Fruit fly (Drosophila melanogaster) whole organism, embryonic: Measurements from ENCODE around the gene Myo31DF.

Source experiments
- Ada2b ChIP-seq: fragments of 200-800 bp; sonication (Bioruptor generic); IDR thresholded peaks from 2 replicates; pipeline ENCODE4 v1.3.6; 2022; ENCODE audit warnings: missing biosample characterization, missing genetic modification characterization
- CG10267 ChIP-seq: fragments of 200-800 bp; sonication (Bioruptor generic); optimal IDR thresholded peaks from 2 replicates; lab custom pipeline; 2018; ENCODE audit warnings: missing biosample characterization, mild to moderate bottlenecking, missing genetic modification characterization, moderate library complexity
- CG12071 ChIP-seq: fragments of 200-800 bp; sonication (Bioruptor generic); optimal IDR thresholded peaks from 3 replicates; lab custom pipeline; 2018; ENCODE audit warnings: missing biosample characterization, mild to moderate bottlenecking, missing genetic modification characterization
- CG12391 ChIP-seq: fragments of 200-800 bp; sonication (Bioruptor generic); optimal IDR thresholded peaks from 3 replicates; lab custom pipeline; 2018; ENCODE audit warnings: missing biosample characterization, mild to moderate bottlenecking, missing genetic modification characterization, moderate library complexity
- CG13287 ChIP-seq: fragments of 200-800 bp; sonication (Bioruptor generic); IDR thresholded peaks from 2 replicates; pipeline ENCODE4 v1.3.6; 2022; ENCODE audit warnings: missing biosample characterization, missing genetic modification characterization; ENCODE audit not compliant: partially characterized antibody
- CG13894 ChIP-seq: fragments of 200-800 bp; sonication (Bioruptor generic); optimal IDR thresholded peaks from 3 replicates; lab custom pipeline; 2018; ENCODE audit warnings: missing biosample characterization, mild to moderate bottlenecking, missing genetic modification characterization, moderate library complexity
- CG15479 ChIP-seq: fragments of 200-800 bp; sonication (Bioruptor generic); optimal IDR thresholded peaks from 3 replicates; lab custom pipeline; 2019; ENCODE audit warnings: missing biosample characterization, mild to moderate bottlenecking, missing genetic modification characterization, moderate library complexity
- CG17186 ChIP-seq: fragments of 200-800 bp; sonication (Bioruptor generic); optimal IDR thresholded peaks from 3 replicates; lab custom pipeline; 2017; ENCODE audit warnings: missing biosample characterization, missing genetic modification reagents, missing genetic modification characterization
- CG17361 ChIP-seq: fragments of 200-800 bp; sonication (Bioruptor generic); IDR thresholded peaks from 3 replicates; pipeline ENCODE4 v1.3.6; 2022; ENCODE audit warnings: missing biosample characterization, missing genetic modification characterization
- CG18764 ChIP-seq: fragments of 200-800 bp; sonication (Bioruptor generic); optimal IDR thresholded peaks from 3 replicates; lab custom pipeline; 2016; ENCODE audit warnings: missing biosample characterization, missing genetic modification characterization
- CG2129 ChIP-seq: fragments of 200-800 bp; sonication (Bioruptor generic); IDR thresholded peaks from 2 replicates; pipeline ENCODE4 v1.3.6; 2022; ENCODE audit warnings: missing biosample characterization, missing genetic modification characterization; ENCODE audit not compliant: partially characterized antibody
- CG30403 ChIP-seq: fragments of 200-800 bp; sonication (Bioruptor generic); optimal IDR thresholded peaks from 3 replicates; lab custom pipeline; 2016; ENCODE audit warnings: missing biosample characterization, missing genetic modification characterization
- CG31365 ChIP-seq: fragments of 200-800 bp; sonication (Bioruptor generic); optimal IDR thresholded peaks from 2 replicates; lab custom pipeline; 2018; ENCODE audit warnings: missing biosample characterization, mild to moderate bottlenecking, missing genetic modification characterization
- CG4328 ChIP-seq: fragments of 200-800 bp; sonication (Bioruptor generic); optimal IDR thresholded peaks from 3 replicates; lab custom pipeline; 2017; ENCODE audit warnings: missing biosample characterization, missing genetic modification reagents, missing genetic modification characterization
- CG4730 ChIP-seq: fragments of 200-800 bp; sonication (Bioruptor generic); IDR thresholded peaks from 2 replicates; pipeline ENCODE4 v1.3.6; 2022; ENCODE audit warnings: missing biosample characterization, missing genetic modification characterization
- CG5180 ChIP-seq: fragments of 200-800 bp; sonication (Bioruptor generic); optimal IDR thresholded peaks from 3 replicates; lab custom pipeline; 2017; ENCODE audit warnings: missing biosample characterization, missing genetic modification characterization, mild to moderate bottlenecking, moderate library complexity, missing genetic modification reagents
- CG5953 ChIP-seq: fragments of 200-800 bp; sonication (Bioruptor generic); IDR thresholded peaks from 2 replicates; pipeline ENCODE4 v1.3.6; 2022; ENCODE audit warnings: missing biosample characterization, missing genetic modification characterization
- CG6689 ChIP-seq: fragments of 200-800 bp; sonication (Bioruptor generic); IDR thresholded peaks from 2 replicates; pipeline ENCODE4 v1.3.6; 2022; ENCODE audit warnings: missing biosample characterization, missing genetic modification characterization
- CG7271 ChIP-seq: fragments of 200-800 bp; sonication (Bioruptor generic); optimal IDR thresholded peaks from 2 replicates; lab custom pipeline; 2018; ENCODE audit warnings: missing biosample characterization, mild to moderate bottlenecking, missing genetic modification characterization, moderate library complexity
- CG7963 ChIP-seq: fragments of 200-800 bp; sonication (Bioruptor generic); IDR thresholded peaks from 3 replicates; pipeline ENCODE4 v1.3.6; 2022; ENCODE audit warnings: missing biosample characterization, missing genetic modification characterization; ENCODE audit not compliant: partially characterized antibody
- CG8478 ChIP-seq: fragments of >200 bp; optimal IDR thresholded peaks from 2 replicates; lab custom pipeline; 2018
- E2f1 ChIP-seq: fragments of 200-800 bp; sonication (Bioruptor generic); IDR thresholded peaks from 2 replicates; pipeline ENCODE4 v1.3.6; 2022; ENCODE audit warnings: missing biosample characterization, missing genetic modification characterization
- Ets65A ChIP-seq: fragments of 200-800 bp; sonication (Bioruptor generic); peaks from one replicate; lab custom pipeline; 2016; ENCODE audit warnings: missing biosample characterization, missing genetic modification characterization
- Fer3 ChIP-seq: fragments of 200-800 bp; sonication (Bioruptor generic); optimal IDR thresholded peaks from 2 replicates; lab custom pipeline; 2018; ENCODE audit warnings: missing biosample characterization, mild to moderate bottlenecking, missing genetic modification characterization, moderate library complexity
- GATAe ChIP-seq: fragments of 200-800 bp; sonication (Bioruptor generic); conservative IDR thresholded peaks from 2 replicates; pipeline ENCODE4 v1.3.6; 2022; ENCODE audit warnings: missing biosample characterization, missing genetic modification characterization
- HmgZ ChIP-seq: fragments of 200-800 bp; sonication (Bioruptor generic); optimal IDR thresholded peaks from 2 replicates; lab custom pipeline; 2018; ENCODE audit warnings: missing biosample characterization, mild to moderate bottlenecking, missing genetic modification characterization
- Kr ChIP-seq: fragments of 200-800 bp; sonication (Bioruptor generic); optimal IDR thresholded peaks from 2 replicates; lab custom pipeline; 2017; ENCODE audit warnings: missing biosample characterization, mild to moderate bottlenecking, missing genetic modification characterization
- Lhr ChIP-seq: fragments of 200-800 bp; sonication (Bioruptor generic); optimal IDR thresholded peaks from 3 replicates; lab custom pipeline; 2017; ENCODE audit warnings: mild to moderate bottlenecking, missing biosample characterization, missing genetic modification reagents, missing genetic modification characterization
- Max ChIP-seq: fragments of 200-800 bp; sonication (Bioruptor generic); optimal IDR thresholded peaks from 2 replicates; lab custom pipeline; 2016; ENCODE audit warnings: missing biosample characterization, mild to moderate bottlenecking, missing genetic modification characterization
- Nf-YA ChIP-seq: fragments of 200-800 bp; sonication (Bioruptor generic); IDR thresholded peaks from 2 replicates; pipeline ENCODE4 v1.3.6; 2022; ENCODE audit warnings: missing biosample characterization, missing genetic modification characterization
- Opbp ChIP-seq: fragments of 200-800 bp; sonication (Bioruptor generic); IDR thresholded peaks from 3 replicates; pipeline ENCODE4 v1.3.6; 2022; ENCODE audit warnings: missing biosample characterization, missing genetic modification characterization; ENCODE audit not compliant: partially characterized antibody
- Trl ChIP-seq, 3 experiments: fragments of >200 bp in 2 of 3; fragments of 200-800 bp in 1 of 3; sonication (Bioruptor generic) in 1 of 3; optimal IDR thresholded peaks; 2 replicates in 1 of 3; 3 replicates in 2 of 3; lab custom pipeline; 2016 to 2017; ENCODE audit warnings: missing biosample characterization in 1 of 3, missing genetic modification characterization in 1 of 3
- disco-r ChIP-seq: fragments of 200-800 bp; sonication (Bioruptor generic); optimal IDR thresholded peaks from 2 replicates; lab custom pipeline; 2016; ENCODE audit warnings: missing biosample characterization, missing genetic modification characterization
- ewg ChIP-seq: fragments of 200-800 bp; sonication (Bioruptor generic); optimal IDR thresholded peaks from 3 replicates; lab custom pipeline; 2017; ENCODE audit warnings: mild to moderate bottlenecking, missing biosample characterization, missing genetic modification reagents, missing genetic modification characterization
- fd64A ChIP-seq: fragments of 200-800 bp; sonication (Bioruptor generic); optimal IDR thresholded peaks from 3 replicates; lab custom pipeline; 2018; ENCODE audit warnings: missing biosample characterization, mild to moderate bottlenecking, missing genetic modification characterization
- fru ChIP-seq: fragments of >200 bp; optimal IDR thresholded peaks from 2 replicates; lab custom pipeline; 2017
- ftz-f1 ChIP-seq: fragments of 200-800 bp; sonication (Bioruptor generic); optimal IDR thresholded peaks from 2 replicates; lab custom pipeline; 2016; ENCODE audit warnings: missing biosample characterization, missing genetic modification characterization
- gcm ChIP-seq: fragments of 200-800 bp; sonication (Bioruptor generic); optimal IDR thresholded peaks from 2 replicates; lab custom pipeline; 2019; ENCODE audit warnings: missing biosample characterization, mild to moderate bottlenecking, missing genetic modification characterization, moderate library complexity
- grau ChIP-seq: fragments of 200-800 bp; optimal IDR thresholded peaks from 3 replicates; lab custom pipeline; 2019; ENCODE audit warnings: missing biosample characterization, mild to moderate bottlenecking, missing genetic modification characterization, moderate library complexity
- hkb ChIP-seq, 2 experiments: fragments of 200-800 bp in 1 of 2; fragments of >200 bp in 1 of 2; sonication (Bioruptor generic) in 1 of 2; IDR thresholded peaks in 1 of 2; optimal IDR thresholded peaks in 1 of 2; 2 replicates each; pipeline versions ENCODE4 v1.3.6 to Lab custom; 2017 to 2022; ENCODE audit warnings: missing biosample characterization in 1 of 2, missing genetic modification characterization in 1 of 2
- otp ChIP-seq: fragments of 200-800 bp; sonication (Bioruptor generic); IDR thresholded peaks from 3 replicates; pipeline ENCODE4, ENCODE4 v1.3.6; 2022; ENCODE audit warnings: missing biosample characterization, missing genetic modification characterization
- pb ChIP-seq: fragments of 200-800 bp; sonication (Bioruptor generic); optimal IDR thresholded peaks from 3 replicates; lab custom pipeline; 2016; ENCODE audit warnings: missing biosample characterization, missing genetic modification characterization
- pfk ChIP-seq: fragments of 200-800 bp; sonication (Bioruptor generic); optimal IDR thresholded peaks from 2 replicates; lab custom pipeline; 2018; ENCODE audit warnings: missing biosample characterization, mild to moderate bottlenecking, missing genetic modification characterization, moderate library complexity
- schlank ChIP-seq: fragments of 200-800 bp; sonication (Bioruptor generic); optimal IDR thresholded peaks from 2 replicates; lab custom pipeline; 2018; ENCODE audit warnings: missing biosample characterization, mild to moderate bottlenecking, missing genetic modification characterization
- sens-2 ChIP-seq: fragments of 200-800 bp; sonication (Bioruptor generic); IDR thresholded peaks from 2 replicates; pipeline ENCODE4 v1.3.6; 2022; ENCODE audit warnings: missing biosample characterization, missing genetic modification characterization
- sr ChIP-seq: fragments of 200-800 bp; sonication (Bioruptor generic); IDR thresholded peaks from 3 replicates; pipeline ENCODE4 v1.3.6; 2022; ENCODE audit warnings: missing biosample characterization, missing genetic modification characterization
- stwl ChIP-seq: fragments of 200-800 bp; sonication (Bioruptor generic); optimal IDR thresholded peaks from 3 replicates; lab custom pipeline; 2018; ENCODE audit warnings: missing biosample characterization, mild to moderate bottlenecking, missing genetic modification characterization, moderate library complexity
- vvl ChIP-seq: fragments of 200-800 bp; sonication (Bioruptor generic); IDR thresholded peaks from 2 replicates; pipeline ENCODE4 v1.3.6; 2022; ENCODE audit warnings: missing biosample characterization, missing genetic modification characterization
- zen2 ChIP-seq: fragments of 200-800 bp; sonication (Bioruptor generic); IDR thresholded peaks from 3 replicates; pipeline ENCODE4 v1.3.6; 2022; ENCODE audit warnings: missing biosample characterization, missing genetic modification characterization; ENCODE audit not compliant: partially characterized antibody

Gene Myo31DF

dm6 chr2L:10526953-10527584, 20.5 kb upstream of the Myo31DF start, which contains the start of gene Lip4 (continued):
- TF ChIP-seq pb (GFP tag; lab: Kevin White, UChicago) (no peak), CG17186 (GFP tag; lab: Kevin White, UChicago) (no peak), CG4328 (GFP tag; lab: Kevin White, UChicago) (peak; percentile 38), hkb (optimal IDR thresholded peaks at IDR 0.05; lab: Kevin White, UChicago) (no peak), hkb (GFP tag; IDR thresholded peaks at IDR 0.05; lab: Robert Waterston, UW) (peak; percentile 82), CG31365 (no peak), Nf-YA (GFP tag; lab: Robert Waterston, UW) (peak; percentile 35; the same call in 1 of the 2 replicates), pfk (no peak), ftz-f1 (GFP tag; lab: Kevin White, UChicago) (no peak), CG7963 (GFP tag; lab: Robert Waterston, UW) (no peak), grau (tag; lab: Kevin White, UChicago) (peak; percentile 79), Max (GFP tag; lab: Kevin White, UChicago) (peak; percentile 75), CG6689 (peak; percentile 78), ewg (peak; percentile 48), sens-2 (GFP tag; lab: Robert Waterston, UW) (0 out of 2 replicates have a peak, but pooled peaks have one; percentile 36), Kr (GFP tag; lab: Kevin White, UChicago) (no peak), fru (lab: Kevin White, UChicago) (no peak), vvl (GFP tag; lab: Robert Waterston, UW) (peak; percentile 86), HmgZ (peak; percentile 58), CG5180 (GFP tag; lab: Kevin White, UChicago) (peak; percentile 67), CG13894 (tag; lab: Kevin White, UChicago) (no peak), Ada2b (peak; percentile 79), CG7271 (tag; lab: Kevin White, UChicago) (peak; percentile 74), Lhr (GFP tag; lab: Kevin White, UChicago) (peak; percentile 11), CG4730 (GFP tag; lab: Robert Waterston, UW) (peak; percentile 66; the same call in 1 of the 2 replicates), CG17361 (GFP tag; lab: Robert Waterston, UW) (peak; percentile 80), CG10267 (tag; lab: Kevin White, UChicago) (peak; percentile 61), sr (GFP tag; lab: Robert Waterston, UW) (no peak), zen2 (GFP tag; lab: Robert Waterston, UW) (no peak), Opbp (GFP tag; lab: Robert Waterston, UW) (no peak), CG8478 (no peak), otp (GFP tag; lab: Robert Waterston, UW) (no peak), CG13287 (GFP tag; lab: Robert Waterston, UW) (no peak), CG12391 (tag; lab: Kevin White, UChicago) (peak; percentile 81), gcm (GFP tag; lab: Kevin White, UChicago) (peak; percentile 65), GATAe (GFP tag; lab: Robert Waterston, UW) (no peak), Trl (optimal IDR thresholded peaks at IDR 0.05; lab: Kevin White, UChicago) (no peak), Trl (GFP tag; optimal IDR thresholded peaks at IDR 0.05; lab: Kevin White, UChicago) (peak; percentile 29), Ets65A (GFP tag; lab: Kevin White, UChicago) (peak; percentile 92), CG30403 (GFP tag; lab: Kevin White, UChicago) (peak; percentile 79), schlank (tag; lab: Kevin White, UChicago) (peak; percentile 14), CG2129 (GFP tag; lab: Robert Waterston, UW) (no peak), Fer3 (peak; percentile 74), CG5953 (GFP tag; lab: Robert Waterston, UW) (peak; percentile 69), E2f1 (GFP tag; lab: Robert Waterston, UW) (peak; percentile 73), CG12071 (peak; percentile 64), stwl (tag; lab: Kevin White, UChicago) (no peak), CG18764 (GFP tag; lab: Kevin White, UChicago) (peak; percentile 60), CG15479 (peak; percentile 50), fd64A (GFP tag; lab: Kevin White, UChicago) (no peak), disco-r (GFP tag; lab: Kevin White, UChicago) (no peak)
